Worm (Caenorhabditis elegans) whole organism, L1 larva: ENCODE data around the gene algn-6.

Experiments used
- aha-1 ChIP-seq: fragments of 150-350 bp; optimal IDR thresholded peaks from 2 replicates; lab custom pipeline; 2014; ENCODE audit warnings: missing biosample characterization, missing genetic modification characterization
- ama-1 ChIP-seq: fragments of 150-350 bp; optimal IDR thresholded peaks from 2 replicates; lab custom pipeline; 2014
- blmp-1 ChIP-seq: fragments of 150-350 bp; optimal IDR thresholded peaks from 2 replicates; lab custom pipeline; 2014; ENCODE audit warnings: missing biosample characterization, missing genetic modification characterization
- ceh-63 ChIP-seq: fragments of 200-800 bp; sonication (Bioruptor generic); optimal IDR thresholded peaks from 2 replicates; lab custom pipeline; 2018; ENCODE audit warnings: mild to moderate bottlenecking, missing genetic modification characterization, missing compliant biosample characterization
- ceh-82 ChIP-seq, 3 experiments: fragments of 150-350 bp in 1 of 3; sonication (generic microtip) in 2 of 3; optimal IDR thresholded peaks; 2 replicates each; lab custom pipeline; 2014 to 2017; ENCODE audit warnings: missing biosample characterization in 3 of 3, missing genetic modification characterization in 3 of 3
- ceh-88 ChIP-seq: fragments of 200-800 bp; sonication (Bioruptor generic); IDR thresholded peaks from 2 replicates; pipeline ENCODE4 v1.3.6; 2022; ENCODE audit warnings: missing genetic modification characterization, missing compliant biosample characterization
- ceh-90 ChIP-seq: sonication (generic microtip); optimal IDR thresholded peaks from 2 replicates; lab custom pipeline; 2016; ENCODE audit warnings: missing genetic modification characterization, missing compliant biosample characterization
- ces-1 ChIP-seq: fragments of 150-350 bp; optimal IDR thresholded peaks from 2 replicates; lab custom pipeline; 2014; ENCODE audit warnings: missing biosample characterization, missing genetic modification reagents, missing genetic modification characterization
- efl-1 ChIP-seq, 4 experiments: fragments of 150-350 bp; optimal IDR thresholded peaks in 3 of 4; peaks in 1 of 4; 1 replicate in 1 of 4; 2 replicates in 3 of 4; lab custom pipeline; 2014; ENCODE audit warnings: missing biosample characterization in 2 of 4, missing genetic modification characterization in 2 of 4, missing genetic modification reagents in 2 of 4
- elt-3 ChIP-seq, 6 experiments: fragments of 150-350 bp in 1 of 6; sonication (generic microtip); optimal IDR thresholded peaks; 2 replicates each; lab custom pipeline; 2017 to 2018; ENCODE audit warnings: missing biosample characterization in 6 of 6, missing genetic modification characterization in 6 of 6, inconsistent platforms in 1 of 6
- fkh-4 ChIP-seq: sonication (generic microtip); optimal IDR thresholded peaks from 2 replicates; lab custom pipeline; 2016; ENCODE audit warnings: missing compliant biosample characterization, missing genetic modification characterization, borderline replicate concordance
- fos-1 ChIP-seq: fragments of 150-350 bp; optimal IDR thresholded peaks from 2 replicates; lab custom pipeline; 2014; ENCODE audit warnings: missing biosample characterization, missing genetic modification characterization
- hpl-2 ChIP-seq: fragments of 150-350 bp; optimal IDR thresholded peaks from 2 replicates; lab custom pipeline; 2014; ENCODE audit warnings: missing biosample characterization, missing genetic modification reagents, missing genetic modification characterization
- lin-13 ChIP-seq: fragments of 150-350 bp; optimal IDR thresholded peaks from 2 replicates; lab custom pipeline; 2014; ENCODE audit warnings: missing biosample characterization, missing genetic modification reagents, missing genetic modification characterization
- lin-14 ChIP-seq: fragments of 200-800 bp; sonication (Bioruptor generic); optimal IDR thresholded peaks from 2 replicates; lab custom pipeline; 2018; ENCODE audit warnings: mild to moderate bottlenecking, missing genetic modification characterization, moderate library complexity, missing compliant biosample characterization
- lin-39 ChIP-seq: fragments of 150-350 bp; optimal IDR thresholded peaks from 2 replicates; lab custom pipeline; 2014; ENCODE audit warnings: missing biosample characterization, missing genetic modification reagents, missing genetic modification characterization
- lir-3 ChIP-seq: sonication (generic microtip); optimal IDR thresholded peaks from 2 replicates; lab custom pipeline; 2016; ENCODE audit warnings: mild to moderate bottlenecking, missing genetic modification characterization, moderate library complexity, missing compliant biosample characterization; ENCODE audit not compliant: poor library complexity
- lsy-2 ChIP-seq, 2 experiments: fragments of 150-350 bp; optimal IDR thresholded peaks; 2 replicates each; lab custom pipeline; 2014; ENCODE audit warnings: missing biosample characterization in 2 of 2, missing genetic modification characterization in 2 of 2
- mdl-1 ChIP-seq, 2 experiments: fragments of 150-350 bp; optimal IDR thresholded peaks; 2 replicates each; lab custom pipeline; 2014 to 2017; ENCODE audit warnings: missing biosample characterization in 2 of 2, missing genetic modification characterization in 2 of 2, inconsistent platforms in 1 of 2
- mef-2 ChIP-seq: fragments of 150-350 bp; optimal IDR thresholded peaks from 2 replicates; lab custom pipeline; 2014; ENCODE audit warnings: missing biosample characterization, missing genetic modification characterization
- mep-1 ChIP-seq: fragments of 150-350 bp; optimal IDR thresholded peaks from 2 replicates; lab custom pipeline; 2014; ENCODE audit warnings: missing biosample characterization, missing genetic modification characterization
- nhr-19 ChIP-seq: fragments of 200-800 bp; sonication (Bioruptor generic); conservative IDR thresholded peaks from 2 replicates; pipeline ENCODE4 v1.3.6; 2022; ENCODE audit warnings: missing genetic modification characterization, missing compliant biosample characterization
- nhr-28 ChIP-seq: fragments of 150-350 bp; optimal IDR thresholded peaks from 2 replicates; lab custom pipeline; 2014; ENCODE audit warnings: missing biosample characterization, missing genetic modification characterization
- nhr-47 ChIP-seq: sonication (generic microtip); optimal IDR thresholded peaks from 2 replicates; lab custom pipeline; 2016; ENCODE audit warnings: mild to moderate bottlenecking, missing genetic modification characterization, moderate library complexity, missing compliant biosample characterization
- nhr-71 ChIP-seq: sonication (generic microtip); optimal IDR thresholded peaks from 2 replicates; lab custom pipeline; 2016; ENCODE audit warnings: mild to moderate bottlenecking, missing genetic modification characterization, moderate library complexity, missing compliant biosample characterization
- nhr-85 ChIP-seq: sonication (generic microtip); peaks from one replicate; lab custom pipeline; 2016; ENCODE audit warnings: missing genetic modification characterization, inconsistent platforms, missing compliant biosample characterization
- nhr-90 ChIP-seq: sonication (generic microtip); optimal IDR thresholded peaks from 2 replicates; lab custom pipeline; 2016; ENCODE audit warnings: mild to moderate bottlenecking, missing genetic modification characterization, missing compliant biosample characterization; ENCODE audit not compliant: poor library complexity
- pqm-1 ChIP-seq: sonication (generic microtip); optimal IDR thresholded peaks from 3 replicates; lab custom pipeline; 2017; ENCODE audit warnings: missing biosample characterization, missing genetic modification characterization
- skn-1 ChIP-seq: fragments of 150-350 bp; optimal IDR thresholded peaks from 2 replicates; lab custom pipeline; 2014; ENCODE audit warnings: missing biosample characterization, missing genetic modification characterization
- snu-23 ChIP-seq: sonication (generic microtip); optimal IDR thresholded peaks from 2 replicates; lab custom pipeline; 2016; ENCODE audit warnings: missing genetic modification characterization, missing compliant biosample characterization
- sox-4 ChIP-seq: sonication (generic microtip); optimal IDR thresholded peaks from 2 replicates; lab custom pipeline; 2016; ENCODE audit warnings: missing genetic modification characterization, missing compliant biosample characterization
- sptf-1 ChIP-seq: fragments of 150-350 bp; optimal IDR thresholded peaks from 2 replicates; lab custom pipeline; 2014; ENCODE audit warnings: missing biosample characterization, missing genetic modification characterization
- swsn-7 ChIP-seq: sonication (generic microtip); optimal IDR thresholded peaks from 2 replicates; lab custom pipeline; 2016; ENCODE audit warnings: missing genetic modification characterization, missing compliant biosample characterization
- tbx-2 ChIP-seq: sonication (generic microtip); optimal IDR thresholded peaks from 2 replicates; lab custom pipeline; 2016; ENCODE audit warnings: missing genetic modification characterization, missing compliant biosample characterization
- tlp-1 ChIP-seq: fragments of 150-350 bp; optimal IDR thresholded peaks from 2 replicates; lab custom pipeline; 2014; ENCODE audit warnings: missing biosample characterization, missing genetic modification characterization
- unc-30 ChIP-seq: sonication (generic microtip); optimal IDR thresholded peaks from 2 replicates; lab custom pipeline; 2017; ENCODE audit warnings: missing biosample characterization, missing genetic modification characterization
- unc-98 ChIP-seq: fragments of 200-800 bp; sonication (Bioruptor generic); IDR thresholded peaks from 2 replicates; pipeline ENCODE4 v1.3.6; 2022; ENCODE audit warnings: missing genetic modification characterization, missing compliant biosample characterization
- vab-15 ChIP-seq: sonication (generic microtip); optimal IDR thresholded peaks from 2 replicates; lab custom pipeline; 2017; ENCODE audit warnings: missing genotype, mild to moderate bottlenecking, missing genetic modification characterization, missing compliant biosample characterization
- xbp-1 ChIP-seq: sonication (generic microtip); optimal IDR thresholded peaks from 2 replicates; lab custom pipeline; 2016; ENCODE audit warnings: missing genetic modification characterization, missing compliant biosample characterization
- zip-4 ChIP-seq: fragments of 200-800 bp; sonication (Bioruptor generic); optimal IDR thresholded peaks from 2 replicates; lab custom pipeline; 2018; ENCODE audit warnings: mild to moderate bottlenecking, missing genetic modification characterization, moderate library complexity, missing compliant biosample characterization
- ztf-4 ChIP-seq: fragments of 150-350 bp; optimal IDR thresholded peaks from 2 replicates; lab custom pipeline; 2014; ENCODE audit warnings: missing biosample characterization, missing genetic modification characterization

The algn-6 gene

DNA sequence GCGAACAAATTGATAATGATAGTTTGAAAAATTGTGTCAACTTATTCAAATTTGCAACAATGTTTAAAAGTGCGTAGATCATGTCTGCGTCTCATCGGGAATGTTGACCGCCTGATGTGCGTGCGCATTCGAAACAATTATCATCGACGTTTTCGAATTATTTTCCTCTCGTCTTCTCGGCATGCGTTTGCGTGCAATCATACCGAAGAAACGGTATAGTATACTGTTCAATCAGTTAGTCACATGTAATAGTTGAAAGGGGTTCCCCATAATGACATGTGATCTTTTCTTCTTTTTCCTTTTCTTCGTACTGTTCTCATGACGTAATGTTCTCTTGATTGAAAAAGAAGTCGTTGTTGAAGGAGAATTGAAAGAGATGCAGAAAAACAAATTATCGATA lies 22.8 kb upstream of the algn-6 start (continued):
- peak; percentile 93 for TF ChIP-seq nhr-71 (tag; lab: Kevin White, UChicago)
- no peak for TF ChIP-seq sptf-1 (tag; lab: Kevin White, UChicago)
- TF ChIP-seq lir-3 = peak; percentile 65
- TF ChIP-seq unc-98 (GFP tag; lab: Robert Waterston, UW) = no peak
- peak; percentile 81 for TF ChIP-seq mep-1 (tag; lab: Kevin White, UChicago)
- TF ChIP-seq aha-1 = no peak
- no peak for TF ChIP-seq mef-2 (tag; lab: Kevin White, UChicago)
- no peak for TF ChIP-seq sox-4 (tag; lab: Kevin White, UChicago)
- TF ChIP-seq efl-1 (optimal IDR thresholded peaks at IDR 0.05; lab: Kevin White, UChicago) = peak; percentile 17 to 43
- peak; percentile 7 to 95 for TF ChIP-seq efl-1 (GFP tag; optimal IDR thresholded peaks at IDR 0.05 in 1 of 2; lab: Kevin White, UChicago)
- TF ChIP-seq ceh-90 = no peak
- peak; percentile 19 to 95 for TF ChIP-seq mdl-1 (tag; optimal IDR thresholded peaks at IDR 0.05; lab: Kevin White, UChicago)
- peak; percentile 56 for TF ChIP-seq lin-13 (GFP tag; lab: Kevin White, UChicago)
- TF ChIP-seq tlp-1 (tag; lab: Kevin White, UChicago) = no peak
- TF ChIP-seq nhr-90 = peak; percentile 89
- peak; percentile 88 for TF ChIP-seq snu-23 (GFP tag; lab: Kevin White, UChicago)
- TF ChIP-seq fkh-4 = no peak
- TF ChIP-seq pqm-1 (tag; lab: Kevin White, UChicago) = no peak
- TF ChIP-seq lin-39 = peak; percentile 6
- no peak for TF ChIP-seq nhr-28 (tag; lab: Kevin White, UChicago)
- peak; percentile 92 for TF ChIP-seq blmp-1
- TF ChIP-seq lin-14 (GFP tag; lab: Kevin White, UChicago) = peak; percentile 93
- TF ChIP-seq hpl-2 = peak; percentile 50
- TF ChIP-seq swsn-7 (tag; lab: Kevin White, UChicago) = peak; percentile 80
- TF ChIP-seq ces-1 (GFP tag; lab: Kevin White, UChicago) = no peak
- peak; percentile 46 to 82 for TF ChIP-seq lsy-2 (tag; optimal IDR thresholded peaks at IDR 0.05; lab: Kevin White, UChicago)
- TF ChIP-seq ceh-88 (GFP tag; lab: Robert Waterston, UW) = peak; percentile 22; the same call in 1 of the 2 replicates
- TF ChIP-seq nhr-85 (tag; lab: Kevin White, UChicago) = peak; percentile 99
- no peak for TF ChIP-seq zip-4 (GFP tag; lab: Kevin White, UChicago)
- TF ChIP-seq vab-15 (tag; lab: Kevin White, UChicago) = peak; percentile 83
- no peak for TF ChIP-seq fos-1 (tag; lab: Kevin White, UChicago)
- TF ChIP-seq skn-1 (tag; lab: Kevin White, UChicago) = peak; percentile 64
- peak in 1 of 3 experiments; percentile 27 for TF ChIP-seq ceh-82 (tag; optimal IDR thresholded peaks at IDR 0.05; lab: Kevin White, UChicago)
- TF ChIP-seq ama-1 (lab: Kevin White, UChicago) = peak; percentile 32
- TF ChIP-seq ceh-63 (GFP tag; lab: Kevin White, UChicago) = no peak
- peak; percentile 69 for TF ChIP-seq tbx-2 (tag; lab: Kevin White, UChicago)
- peak; percentile 80 for TF ChIP-seq nhr-19
- TF ChIP-seq nhr-47 (tag; lab: Kevin White, UChicago) = peak; percentile 53
- no peak for TF ChIP-seq unc-30 (tag; lab: Kevin White, UChicago)
- TF ChIP-seq ztf-4 (tag; lab: Kevin White, UChicago) = peak; percentile 67
- TF ChIP-seq xbp-1 = peak; percentile 43
- TF ChIP-seq, all 84 proteins: peak for 38

DNA sequence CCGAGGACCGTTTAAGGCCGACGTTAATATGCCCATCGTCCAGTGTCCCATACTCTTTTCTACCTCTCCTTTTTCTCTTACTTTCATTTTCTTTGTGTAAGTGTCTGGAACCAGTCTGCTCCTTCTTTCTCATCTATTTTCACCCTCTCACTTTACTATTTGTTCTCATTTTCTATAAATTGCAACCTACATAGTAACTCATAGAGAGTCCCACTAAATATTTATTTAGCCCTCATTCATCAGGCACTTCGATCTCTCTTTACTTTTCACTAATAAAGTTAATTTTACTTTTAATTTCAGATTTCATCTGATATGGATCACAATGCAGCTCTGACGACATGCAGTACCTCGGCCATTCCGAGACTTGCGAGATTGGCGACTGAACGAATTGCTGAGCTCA lies 22.2 kb upstream of the algn-6 start, which contains the start of gene zyg-11:
Gene zyg-11, plus strand, starts transcription at position 301 of the 400 bp plus-strand sequence.
- no peak for TF ChIP-seq nhr-71 (tag; lab: Kevin White, UChicago)
- TF ChIP-seq elt-3 (tag; optimal IDR thresholded peaks at IDR 0.05; lab: Kevin White, UChicago) = no peak
- peak; percentile 7 for TF ChIP-seq lir-3
- TF ChIP-seq efl-1 (optimal IDR thresholded peaks at IDR 0.05; lab: Kevin White, UChicago) = peak in 1 of 2 experiments; percentile 12
- no peak for TF ChIP-seq efl-1 (GFP tag; optimal IDR thresholded peaks at IDR 0.05 in 1 of 2; lab: Kevin White, UChicago)
